Worm (Caenorhabditis elegans) whole organism, L4 larva: ENCODE results near the gene srlf-32.

Experiments
- D1046.2 ChIP-seq: fragments of 200-800 bp; sonication (Bioruptor generic); IDR thresholded peaks from 2 replicates; pipeline ENCODE4 v1.3.6; 2022; ENCODE audit warnings: missing genetic modification characterization, missing compliant biosample characterization
- F10B5.3 ChIP-seq: sonication (generic microtip); optimal IDR thresholded peaks from 2 replicates; lab custom pipeline; 2016; ENCODE audit warnings: mild to moderate bottlenecking, missing genetic modification characterization, missing compliant biosample characterization
- F44E2.7 ChIP-seq: fragments of 200-800 bp; sonication (Bioruptor generic); IDR thresholded peaks from 2 replicates; pipeline ENCODE4 v2.1.2; 2022; ENCODE audit warnings: missing genetic modification characterization, missing compliant biosample characterization
- R02D3.7 ChIP-seq: fragments of 150-350 bp; sonication (generic microtip); optimal IDR thresholded peaks from 3 replicates; lab custom pipeline; 2014; ENCODE audit warnings: missing biosample characterization, missing genetic modification characterization
- Y105C5A.15 ChIP-seq: fragments of 200-800 bp; sonication (Bioruptor generic); IDR thresholded peaks from 2 replicates; pipeline ENCODE4 v1.3.6; 2022; ENCODE audit warnings: missing genetic modification characterization, missing compliant biosample characterization
- Y48G9A.11 ChIP-seq: fragments of 200-800 bp; sonication (Bioruptor generic); IDR thresholded peaks from 2 replicates; pipeline ENCODE4 v1.3.6; 2022; ENCODE audit warnings: missing genetic modification reagents, missing genetic modification characterization, missing compliant biosample characterization
- Y5F2A.4 ChIP-seq: fragments of 200-800 bp; sonication (Bioruptor generic); optimal IDR thresholded peaks from 2 replicates; lab custom pipeline; 2018; ENCODE audit warnings: mild to moderate bottlenecking, missing genetic modification characterization, missing compliant biosample characterization
- aha-1 ChIP-seq: fragments of 150-350 bp; peaks from one replicate; lab custom pipeline; 2014; ENCODE audit warnings: missing biosample characterization, missing genetic modification characterization
- arid-1 ChIP-seq: fragments of 200-800 bp; sonication (Bioruptor generic); conservative IDR thresholded peaks from 2 replicates; pipeline ENCODE4 v1.3.6; 2022; ENCODE audit warnings: missing genetic modification reagents, missing genetic modification characterization, missing compliant biosample characterization
- ceh-62 ChIP-seq: sonication (generic microtip); optimal IDR thresholded peaks from 2 replicates; lab custom pipeline; 2017; ENCODE audit warnings: missing biosample characterization, missing genetic modification characterization
- ceh-82 ChIP-seq: sonication (generic microtip); optimal IDR thresholded peaks from 2 replicates; lab custom pipeline; 2017; ENCODE audit warnings: missing biosample characterization, missing genetic modification characterization
- cey-2 ChIP-seq: sonication (generic microtip); optimal IDR thresholded peaks from 3 replicates; lab custom pipeline; 2017; ENCODE audit warnings: missing genetic modification characterization, mild to moderate bottlenecking, missing compliant biosample characterization, antibody characterized with exemption, borderline replicate concordance; ENCODE audit not compliant: insufficient read depth
- ctbp-1 ChIP-seq: fragments of 200-800 bp; sonication (Bioruptor generic); IDR thresholded peaks from 2 replicates; pipeline ENCODE4 v1.3.6; 2022; ENCODE audit warnings: missing genetic modification reagents, missing genetic modification characterization, missing compliant biosample characterization
- dmd-6 ChIP-seq: fragments of 200-800 bp; sonication (Bioruptor generic); IDR thresholded peaks from 2 replicates; pipeline ENCODE4 v1.3.6; 2022; ENCODE audit warnings: missing genetic modification reagents, missing genetic modification characterization, missing compliant biosample characterization
- dmd-9 ChIP-seq: fragments of 200-800 bp; sonication (Bioruptor generic); IDR thresholded peaks from 2 replicates; pipeline ENCODE4 v1.3.6; 2022; ENCODE audit warnings: missing genetic modification reagents, missing genetic modification characterization, missing compliant biosample characterization
- dve-1 ChIP-seq: sonication (generic microtip); optimal IDR thresholded peaks from 2 replicates; lab custom pipeline; 2017; ENCODE audit warnings: antibody characterized with exemption, mild to moderate bottlenecking, missing genetic modification characterization, missing compliant biosample characterization; ENCODE audit not compliant: insufficient read depth
- egl-27 ChIP-seq: sonication (generic microtip); optimal IDR thresholded peaks from 3 replicates; lab custom pipeline; 2017; ENCODE audit warnings: missing biosample characterization, missing genetic modification reagents, missing genetic modification characterization
- fos-1 ChIP-seq: fragments of 150-350 bp; optimal IDR thresholded peaks from 2 replicates; lab custom pipeline; 2014; ENCODE audit warnings: missing biosample characterization, missing genetic modification characterization
- hlh-11 ChIP-seq: fragments of 200-800 bp; sonication (Bioruptor generic); optimal IDR thresholded peaks from 2 replicates; lab custom pipeline; 2018; ENCODE audit warnings: mild to moderate bottlenecking, missing genetic modification characterization, missing compliant biosample characterization
- hlh-30 ChIP-seq: sonication (generic microtip); optimal IDR thresholded peaks from 2 replicates; lab custom pipeline; 2017; ENCODE audit warnings: antibody characterized with exemption, mild to moderate bottlenecking, missing genetic modification characterization, missing compliant biosample characterization; ENCODE audit not compliant: insufficient read depth
- hmg-1.1 ChIP-seq: fragments of 200-800 bp; sonication (Bioruptor generic); IDR thresholded peaks from 2 replicates; pipeline ENCODE4 v1.3.6; 2022; ENCODE audit warnings: missing genetic modification reagents, missing genetic modification characterization, missing compliant biosample characterization
- lin-38 ChIP-seq: fragments of 200-800 bp; sonication (Bioruptor generic); IDR thresholded peaks from 2 replicates; pipeline ENCODE4 v1.3.6; 2022; ENCODE audit warnings: missing genetic modification reagents, missing genetic modification characterization, missing compliant biosample characterization
- lir-3 ChIP-seq: sonication (generic microtip); optimal IDR thresholded peaks from 2 replicates; lab custom pipeline; 2016; ENCODE audit warnings: mild to moderate bottlenecking, missing genetic modification characterization, missing compliant biosample characterization
- lsy-2 ChIP-seq, 2 experiments: fragments of 150-350 bp in 1 of 2; sonication (generic microtip) in 1 of 2; optimal IDR thresholded peaks; 2 replicates each; lab custom pipeline; 2014 to 2017; ENCODE audit warnings: missing biosample characterization in 2 of 2, missing genetic modification characterization in 2 of 2
- madf-5 ChIP-seq, 2 experiments: fragments of 200-800 bp; sonication (Bioruptor generic); IDR thresholded peaks; 2 replicates each; pipeline ENCODE4 v1.3.6; 2022; ENCODE audit warnings: missing compliant biosample characterization in 2 of 2, missing genetic modification characterization in 2 of 2
- mdt-29 ChIP-seq: fragments of 200-800 bp; sonication (Bioruptor generic); IDR thresholded peaks from 2 replicates; pipeline ENCODE4 v1.3.6; 2022; ENCODE audit warnings: missing genetic modification reagents, missing genetic modification characterization, missing compliant biosample characterization
- mep-1 ChIP-seq: fragments of 150-350 bp; sonication (generic microtip); optimal IDR thresholded peaks from 3 replicates; lab custom pipeline; 2014; ENCODE audit warnings: missing biosample characterization, missing genetic modification characterization
- mxl-2 ChIP-seq: fragments of 200-800 bp; sonication (Bioruptor generic); conservative IDR thresholded peaks from 2 replicates; pipeline ENCODE4 v1.3.6; 2022; ENCODE audit warnings: missing genetic modification reagents, missing genetic modification characterization, missing compliant biosample characterization
- nhr-25 ChIP-seq: sonication (generic microtip); optimal IDR thresholded peaks from 2 replicates; lab custom pipeline; 2017; ENCODE audit warnings: missing genetic modification characterization, mild to moderate bottlenecking, missing compliant biosample characterization, antibody characterized with exemption, moderate library complexity, borderline replicate concordance; ENCODE audit not compliant: insufficient read depth
- nhr-28 ChIP-seq: fragments of 150-350 bp; optimal IDR thresholded peaks from 2 replicates; lab custom pipeline; 2014; ENCODE audit warnings: missing biosample characterization, missing genetic modification characterization
- nhr-41 ChIP-seq: fragments of 200-800 bp; sonication (Bioruptor generic); IDR thresholded peaks from 2 replicates; pipeline ENCODE4 v1.3.6; 2022; ENCODE audit warnings: missing genetic modification reagents, missing genetic modification characterization, missing compliant biosample characterization
- nhr-48 ChIP-seq: sonication (generic microtip); optimal IDR thresholded peaks from 2 replicates; lab custom pipeline; 2016; ENCODE audit warnings: mild to moderate bottlenecking, missing genetic modification characterization, missing compliant biosample characterization
- php-3 ChIP-seq: fragments of 200-800 bp; sonication (Bioruptor generic); IDR thresholded peaks from 2 replicates; pipeline ENCODE4 v1.3.6; 2022; ENCODE audit warnings: missing genetic modification reagents, missing genetic modification characterization, missing compliant biosample characterization
- pqm-1 ChIP-seq: sonication (generic microtip); optimal IDR thresholded peaks from 2 replicates; lab custom pipeline; 2017; ENCODE audit warnings: missing biosample characterization, missing genetic modification characterization
- skn-1 ChIP-seq: fragments of 150-350 bp; optimal IDR thresholded peaks from 2 replicates; lab custom pipeline; 2014; ENCODE audit warnings: missing biosample characterization, missing genetic modification characterization
- snpc-1.2 ChIP-seq: fragments of 200-800 bp; sonication (Bioruptor generic); IDR thresholded peaks from 2 replicates; pipeline ENCODE4 v1.3.6; 2022; ENCODE audit warnings: missing genetic modification reagents, missing genetic modification characterization, missing compliant biosample characterization
- spr-3 ChIP-seq: fragments of 200-800 bp; sonication (Bioruptor generic); optimal IDR thresholded peaks from 2 replicates; lab custom pipeline; 2018; ENCODE audit warnings: mild to moderate bottlenecking, missing genetic modification characterization, missing compliant biosample characterization
- unc-62 ChIP-seq, 3 experiments: fragments of 150-350 bp in 1 of 3; sonication (generic microtip); optimal IDR thresholded peaks in 2 of 3; peaks in 1 of 3; 1 replicate in 1 of 3; 2 replicates in 2 of 3; lab custom pipeline; 2014 to 2017; ENCODE audit warnings: missing biosample characterization in 3 of 3, missing genetic modification characterization in 3 of 3, missing genetic modification reagents in 3 of 3, missing genotype in 1 of 3
- vab-7 ChIP-seq: fragments of 200-800 bp; sonication (Bioruptor generic); IDR thresholded peaks from 2 replicates; pipeline ENCODE4 v1.3.6; 2022; ENCODE audit warnings: missing genetic modification reagents, missing genetic modification characterization, missing compliant biosample characterization
- zag-1 ChIP-seq: fragments of 150-350 bp; optimal IDR thresholded peaks from 2 replicates; lab custom pipeline; 2014; ENCODE audit warnings: missing biosample characterization, missing genetic modification characterization
- zfp-2 ChIP-seq: sonication (generic microtip); optimal IDR thresholded peaks from 2 replicates; lab custom pipeline; 2016; ENCODE audit warnings: mild to moderate bottlenecking, missing genetic modification characterization, missing compliant biosample characterization
- zip-2 ChIP-seq: fragments of 150-350 bp; optimal IDR thresholded peaks from 2 replicates; lab custom pipeline; 2014; ENCODE audit warnings: missing biosample characterization, missing genetic modification characterization
- ztf-11 ChIP-seq: fragments of 150-350 bp; optimal IDR thresholded peaks from 2 replicates; lab custom pipeline; 2014; ENCODE audit warnings: missing biosample characterization, missing genetic modification characterization

The srlf-32 gene

ce11 chrIV:11901215-11901614 lies 24.6 kb upstream of the srlf-32 start (continued):
- peak; percentile 49; the same call in 1 of the 2 replicates for TF ChIP-seq dmd-6 (GFP tag; lab: Robert Waterston, UW)
- peak; percentile 52; the same call in 1 of the 2 replicates for TF ChIP-seq mxl-2
- TF ChIP-seq ctbp-1 (GFP tag; lab: Robert Waterston, UW) = no peak
- TF ChIP-seq cey-2 (tag; lab: Kevin White, UChicago) = peak; percentile 54
- no peak for TF ChIP-seq fos-1 (tag; lab: Kevin White, UChicago)
- no peak for TF ChIP-seq zag-1 (tag; lab: Kevin White, UChicago)
- no peak for TF ChIP-seq F10B5.3 (tag; lab: Kevin White, UChicago)
- TF ChIP-seq Y105C5A.15 = no peak
- peak; percentile 48 for TF ChIP-seq nhr-48 (tag; lab: Kevin White, UChicago)
- TF ChIP-seq php-3 = no peak
- TF ChIP-seq hlh-30 (tag; lab: Kevin White, UChicago) = peak; percentile 62
- TF ChIP-seq nhr-41 = no peak
- peak; percentile 66 for TF ChIP-seq nhr-25 (tag; lab: Kevin White, UChicago)
- TF ChIP-seq dve-1 (tag; lab: Kevin White, UChicago) = no peak
- TF ChIP-seq R02D3.7 = no peak
- TF ChIP-seq hmg-1.1 = no peak
- TF ChIP-seq hlh-11 (tag; lab: Kevin White, UChicago) = peak; percentile 55
- no peak for TF ChIP-seq spr-3 (GFP tag; lab: Kevin White, UChicago)
- TF ChIP-seq lir-3 (tag; lab: Kevin White, UChicago) = no peak
- TF ChIP-seq vab-7 (GFP tag; lab: Robert Waterston, UW) = no peak

- peak; percentile 24 for TF ChIP-seq hlh-11 (tag; lab: Kevin White, UChicago)
- TF ChIP-seq aha-1 (tag; lab: Kevin White, UChicago) = peak; percentile 55
- peak; percentile 34 for TF ChIP-seq mep-1 (tag; lab: Kevin White, UChicago)
- peak; percentile 27 for TF ChIP-seq dve-1 (tag; lab: Kevin White, UChicago)
- TF ChIP-seq zfp-2 (tag; lab: Kevin White, UChicago) = no peak
- no peak for TF ChIP-seq skn-1 (tag; lab: Kevin White, UChicago)
- peak; percentile 10 for TF ChIP-seq nhr-48 (tag; lab: Kevin White, UChicago)
- peak; percentile 8 for TF ChIP-seq nhr-28
- TF ChIP-seq lsy-2 (tag; optimal IDR thresholded peaks at IDR 0.05; lab: Kevin White, UChicago) = no peak
- TF ChIP-seq hlh-30 (tag; lab: Kevin White, UChicago) = peak; percentile 33
- TF ChIP-seq lin-38 = no peak
Measured at ce11 chrIV:11902832-11903231, 23.0 kb upstream of the srlf-32 start.

- no peak for TF ChIP-seq Y48G9A.11 (GFP tag; lab: Robert Waterston, UW)
- TF ChIP-seq aha-1 (tag; lab: Kevin White, UChicago) = peak; percentile 24
Measured at ce11 chrIV:11903676-11904075, 22.1 kb upstream of the srlf-32 start.

- TF ChIP-seq arid-1 (GFP tag; lab: Robert Waterston, UW) (no peak), zip-2 (tag; lab: Kevin White, UChicago) (no peak), F44E2.7 (no peak)
Measured at ce11 chrIV:11908733-11909132, 17.1 kb upstream of the srlf-32 start.

- TF ChIP-seq ztf-11 (tag; lab: Kevin White, UChicago) (no peak), unc-62 (GFP tag; optimal IDR thresholded peaks at IDR 0.05 in 1 of 2; lab: Kevin White, UChicago) (peak in 1 of 2 experiments; percentile 18), unc-62 (tag; optimal IDR thresholded peaks at IDR 0.05; lab: Kevin White, UChicago) (no peak), madf-5 (GFP tag; IDR thresholded peaks at IDR 0.05; lab: Robert Waterston, UW) (no peak), lsy-2 (tag; optimal IDR thresholded peaks at IDR 0.05; lab: Kevin White, UChicago) (no peak), mxl-2 (no peak), mdt-29 (GFP tag; lab: Robert Waterston, UW) (no peak), egl-27 (tag; lab: Kevin White, UChicago) (no peak), Y5F2A.4 (GFP tag; lab: Kevin White, UChicago) (no peak), D1046.2 (GFP tag; lab: Robert Waterston, UW) (no peak), dmd-9 (GFP tag; lab: Robert Waterston, UW) (no peak), zag-1 (tag; lab: Kevin White, UChicago) (no peak), dmd-6 (GFP tag; lab: Robert Waterston, UW) (peak; percentile 33; the same call in 1 of the 2 replicates), aha-1 (tag; lab: Kevin White, UChicago) (peak; percentile 43), ceh-82 (tag; lab: Kevin White, UChicago) (no peak), pqm-1 (tag; lab: Kevin White, UChicago) (peak; percentile 40), ceh-62 (tag; lab: Kevin White, UChicago) (no peak), snpc-1.2 (no peak)
Measured at ce11 chrIV:11911723-11912122, 14.1 kb upstream of the srlf-32 start, which contains the start of gene VZK822L.2. VZK822L.2 (plus strand) TSS chrIV:11912023.
